In genomic region chr2L:21009310-21010119, dm6 we compare ENCODE assay signal across 5 fruit fly cellular contexts.
TF ChIP-seq lines count a peak whose summit lies in the region.

No protein-coding gene starts in this region.

- TF ChIP-seq CTCF in whole organism, embryonic (GFP tag; optimal IDR thresholded peaks at IDR 0.05; lab: Kevin White, UChicago): no peak

TF ChIP-seq in whole organism, 6 proteins besides CTCF, POLR2A, EP300 and RAD21:
- TF ChIP-seq psq (optimal IDR thresholded peaks at IDR 0.05; lab: Kevin White, UChicago) (no peak), Dll (optimal IDR thresholded peaks at IDR 0.05; lab: Kevin White, UChicago) (peak; percentile 62), usp (GFP tag; optimal IDR thresholded peaks at IDR 0.05; lab: Kevin White, UChicago) (no peak)

TF ChIP-seq in whole organism, embryonic, 481 proteins besides CTCF, POLR2A, EP300 and RAD21 (continues in another document):
- TF ChIP-seq abd-A (tag; optimal IDR thresholded peaks at IDR 0.05; lab: Kevin White, UChicago) (peak; percentile 63), Xrp1 (GFP tag; IDR thresholded peaks at IDR 0.05; lab: Robert Waterston, UW) (peak; percentile 96), tin (GFP tag; optimal IDR thresholded peaks at IDR 0.05; lab: Kevin White, UChicago) (peak; percentile 90), CG17186 (GFP tag; optimal IDR thresholded peaks at IDR 0.05; lab: Kevin White, UChicago) (peak; percentile 33), CG12155 (GFP tag; optimal IDR thresholded peaks at IDR 0.05; lab: Kevin White, UChicago) (peak; percentile 54), CG18476 (GFP tag; optimal IDR thresholded peaks at IDR 0.05; lab: Kevin White, UChicago) (peak; percentile 59), CG18599 (GFP tag; optimal IDR thresholded peaks at IDR 0.05; lab: Kevin White, UChicago) (peak; percentile 52), sisA (GFP tag; IDR thresholded peaks at IDR 0.05; lab: Robert Waterston, UW) (peak; percentile 84), onecut (GFP tag; IDR thresholded peaks at IDR 0.05; lab: Robert Waterston, UW) (peak; percentile 73), CG10431 (GFP tag; optimal IDR thresholded peaks at IDR 0.05; lab: Kevin White, UChicago) (no peak), CG3065 (GFP tag; optimal IDR thresholded peaks at IDR 0.05; lab: Kevin White, UChicago) (peak; percentile 62), CG5180 (GFP tag; optimal IDR thresholded peaks at IDR 0.05; lab: Kevin White, UChicago) (peak; percentile 39), CG10565 (GFP tag; optimal IDR thresholded peaks at IDR 0.05; lab: Kevin White, UChicago) (peak; percentile 41), Tbp (GFP tag; optimal IDR thresholded peaks at IDR 0.05; lab: Kevin White, UChicago) (no peak), gcm2 (GFP tag; optimal IDR thresholded peaks at IDR 0.05; lab: Kevin White, UChicago) (peak; percentile 11), salm (tag; optimal IDR thresholded peaks at IDR 0.05; lab: Kevin White, UChicago) (peak; percentile 56), CG2116 (GFP tag; optimal IDR thresholded peaks at IDR 0.05; lab: Kevin White, UChicago) (peak; percentile 24), usp (GFP tag; optimal IDR thresholded peaks at IDR 0.05; lab: Kevin White, UChicago) (no peak), mld (GFP tag; IDR thresholded peaks at IDR 0.05; lab: Robert Waterston, UW; ENCODE audit: partially characterized antibody) (no peak), Hmx (GFP tag; optimal IDR thresholded peaks at IDR 0.05; lab: Kevin White, UChicago) (peak; percentile 48), NC2β (GFP tag; optimal IDR thresholded peaks at IDR 0.05; lab: Kevin White, UChicago) (peak; percentile 71), CG3163 (GFP tag; optimal IDR thresholded peaks at IDR 0.05; lab: Kevin White, UChicago) (peak; percentile 7)

TF ChIP-seq in whole organism, prepupa, 60 proteins besides CTCF, POLR2A, EP300 and RAD21 (continues in another document):
- TF ChIP-seq OdsH (GFP tag; optimal IDR thresholded peaks at IDR 0.05; lab: Kevin White, UChicago) (peak; percentile 98), dsx (GFP tag; optimal IDR thresholded peaks at IDR 0.05; lab: Kevin White, UChicago; ENCODE audit: poor library complexity, severe bottlenecking) (peak; percentile 97), CG3919 (GFP tag; optimal IDR thresholded peaks at IDR 0.05; lab: Kevin White, UChicago) (peak; percentile 99), achi (GFP tag; optimal IDR thresholded peaks at IDR 0.05; lab: Kevin White, UChicago) (peak; percentile 98), fd59A (GFP tag; optimal IDR thresholded peaks at IDR 0.05; lab: Kevin White, UChicago) (peak; percentile 98), CG4318 (GFP tag; optimal IDR thresholded peaks at IDR 0.05; lab: Kevin White, UChicago) (peak; percentile 94), CG6808 (GFP tag; optimal IDR thresholded peaks at IDR 0.05; lab: Kevin White, UChicago) (peak; percentile 99), Sox14 (GFP tag; optimal IDR thresholded peaks at IDR 0.05; lab: Kevin White, UChicago) (peak; percentile 97), spab (GFP tag; optimal IDR thresholded peaks at IDR 0.05; lab: Kevin White, UChicago) (peak; percentile 99), salr (GFP tag; optimal IDR thresholded peaks at IDR 0.05; lab: Kevin White, UChicago) (peak; percentile 93 to 97), CG16779 (tag; optimal IDR thresholded peaks at IDR 0.05; lab: Kevin White, UChicago) (peak; percentile 95), CG11294 (GFP tag; IDR thresholded peaks at IDR 0.05; lab: Robert Waterston, UW) (peak; percentile 71), Blimp-1 (GFP tag; optimal IDR thresholded peaks at IDR 0.05; lab: Kevin White, UChicago) (peak; percentile 93), CG31627 (GFP tag; optimal IDR thresholded peaks at IDR 0.05; lab: Kevin White, UChicago) (peak; percentile 98), Eip93F (GFP tag; optimal IDR thresholded peaks at IDR 0.05; lab: Kevin White, UChicago) (peak; percentile 98), CG6163 (GFP tag; IDR thresholded peaks at IDR 0.05; lab: Robert Waterston, UW) (peak; percentile 98), fkh (GFP tag; optimal IDR thresholded peaks at IDR 0.05; lab: Kevin White, UChicago) (no peak), eg (GFP tag; IDR thresholded peaks at IDR 0.05; lab: Robert Waterston, UW) (peak; percentile 94), Ets96B (tag; optimal IDR thresholded peaks at IDR 0.05; lab: Kevin White, UChicago) (peak; percentile 99), CG7368 (GFP tag; optimal IDR thresholded peaks at IDR 0.05; lab: Kevin White, UChicago) (peak; percentile 98), ss (GFP tag; optimal IDR thresholded peaks at IDR 0.05; lab: Kevin White, UChicago) (peak; percentile 97 to 99), CG11902 (GFP tag; optimal IDR thresholded peaks at IDR 0.05; lab: Kevin White, UChicago) (peak; percentile 97)

TF ChIP-seq in whole organism, pupa, 21 proteins besides CTCF, POLR2A, EP300 and RAD21:
- peak; percentile 33; the same call in 1 of the 2 replicates for TF ChIP-seq CG10348 (GFP tag; IDR thresholded peaks at IDR 0.05; lab: Robert Waterston, UW)
- peak; percentile 96 for TF ChIP-seq gl (tag; optimal IDR thresholded peaks at IDR 0.05; lab: Kevin White, UChicago)
- TF ChIP-seq Pif1B (GFP tag; optimal IDR thresholded peaks at IDR 0.05; lab: Kevin White, UChicago): peak; percentile 98
- peak; percentile 76 for TF ChIP-seq EcR (GFP tag; optimal IDR thresholded peaks at IDR 0.05; lab: Kevin White, UChicago)
- peak; percentile 99 for TF ChIP-seq CG34367 (tag; optimal IDR thresholded peaks at IDR 0.05; lab: Kevin White, UChicago)
- peak; percentile 95 for TF ChIP-seq fd96Ca (GFP tag; IDR thresholded peaks at IDR 0.05; lab: Robert Waterston, UW)
- TF ChIP-seq CG4496 (GFP tag; IDR thresholded peaks at IDR 0.05; lab: Robert Waterston, UW): peak; percentile 96
- TF ChIP-seq CG32121 (GFP tag; IDR thresholded peaks at IDR 0.05; lab: Robert Waterston, UW): peak; percentile 89
- peak; percentile 98 for TF ChIP-seq CG8301 (tag; optimal IDR thresholded peaks at IDR 0.05; lab: Kevin White, UChicago)
- peak; percentile 96 for TF ChIP-seq D1 (tag; optimal IDR thresholded peaks at IDR 0.05; lab: Kevin White, UChicago)
- TF ChIP-seq CG15710 (tag; optimal IDR thresholded peaks at IDR 0.05; lab: Kevin White, UChicago): peak; percentile 99
- TF ChIP-seq CG14655 (GFP tag; optimal IDR thresholded peaks at IDR 0.05; lab: Kevin White, UChicago): peak; percentile 97
- peak; percentile 98 for TF ChIP-seq Pif1A (GFP tag; optimal IDR thresholded peaks at IDR 0.05; lab: Kevin White, UChicago)
- peak; percentile 93 for TF ChIP-seq CG12605 (GFP tag; IDR thresholded peaks at IDR 0.05; lab: Robert Waterston, UW)
- peak; percentile 98 for TF ChIP-seq CG9948 (tag; optimal IDR thresholded peaks at IDR 0.05; lab: Kevin White, UChicago)
- TF ChIP-seq CG17806 (tag; optimal IDR thresholded peaks at IDR 0.05; lab: Kevin White, UChicago): peak; percentile 99
- TF ChIP-seq Ets98B (GFP tag; IDR thresholded peaks at IDR 0.05; lab: Robert Waterston, UW): peak; percentile 93
- TF ChIP-seq CG13204 (GFP tag; optimal IDR thresholded peaks at IDR 0.05; lab: Kevin White, UChicago): peak; percentile 95
- TF ChIP-seq Snoo (tag; optimal IDR thresholded peaks at IDR 0.05; lab: Kevin White, UChicago): peak; percentile 98
- TF ChIP-seq rn (GFP tag; IDR thresholded peaks at IDR 0.05; lab: Robert Waterston, UW): peak; percentile 89
- TF ChIP-seq CG8159 (tag; optimal IDR thresholded peaks at IDR 0.05; lab: Kevin White, UChicago): peak; percentile 99

TF ChIP-seq in whole organism, wandering third instar larva, 38 proteins besides CTCF, POLR2A, EP300 and RAD21 (continues in another document):
- TF ChIP-seq rgr (GFP tag; optimal IDR thresholded peaks at IDR 0.05; lab: Kevin White, UChicago) (peak; percentile 98), br (GFP tag; optimal IDR thresholded peaks at IDR 0.05; lab: Kevin White, UChicago) (peak; percentile 98), Hnf4 (GFP tag; optimal IDR thresholded peaks at IDR 0.05; lab: Kevin White, UChicago) (peak; percentile 98), GATAd (GFP tag; optimal IDR thresholded peaks at IDR 0.05; lab: Kevin White, UChicago) (peak; percentile 91), dsf (GFP tag; optimal IDR thresholded peaks at IDR 0.05; lab: Kevin White, UChicago; ENCODE audit: borderline replicate concordance) (peak; percentile 91), Hr83 (GFP tag; optimal IDR thresholded peaks at IDR 0.05; lab: Kevin White, UChicago; ENCODE audit: poor library complexity, severe bottlenecking) (no peak), CrebA (GFP tag; optimal IDR thresholded peaks at IDR 0.05; lab: Kevin White, UChicago; ENCODE audit: borderline replicate concordance) (peak; percentile 96), dl (GFP tag; optimal IDR thresholded peaks at IDR 0.05; lab: Kevin White, UChicago; ENCODE audit: insufficient read depth in 1 of 2, partially characterized antibody in 2 of 2) (no peak), Abd-B (GFP tag; optimal IDR thresholded peaks at IDR 0.05; lab: Kevin White, UChicago) (no peak), woc (GFP tag; optimal IDR thresholded peaks at IDR 0.05; lab: Kevin White, UChicago) (peak; percentile 97), fru (GFP tag; optimal IDR thresholded peaks at IDR 0.05; lab: Kevin White, UChicago) (peak; percentile 99), Mio (GFP tag; optimal IDR thresholded peaks at IDR 0.05; lab: Kevin White, UChicago) (peak; percentile 55), dmrt93B (GFP tag; optimal IDR thresholded peaks at IDR 0.05; lab: Kevin White, UChicago) (peak; percentile 96), pan (optimal IDR thresholded peaks at IDR 0.05; lab: Kevin White, UChicago) (no peak), Hr78 (GFP tag; optimal IDR thresholded peaks at IDR 0.05; lab: Kevin White, UChicago) (no peak), HLH106 (tag; optimal IDR thresholded peaks at IDR 0.05; lab: Kevin White, UChicago) (peak; percentile 98), Rel (GFP tag; optimal IDR thresholded peaks at IDR 0.05; lab: Kevin White, UChicago) (peak; percentile 98), Rel (tag; optimal IDR thresholded peaks at IDR 0.05; lab: Kevin White, UChicago) (peak; percentile 83), Sp1 (GFP tag; optimal IDR thresholded peaks at IDR 0.05; lab: Kevin White, UChicago) (peak; percentile 98), Jra (GFP tag; optimal IDR thresholded peaks at IDR 0.05; lab: Kevin White, UChicago) (peak; percentile 98), psq (GFP tag; optimal IDR thresholded peaks at IDR 0.05; lab: Kevin White, UChicago) (peak; percentile 96), lola (GFP tag; optimal IDR thresholded peaks at IDR 0.05; lab: Kevin White, UChicago) (no peak), h (GFP tag; optimal IDR thresholded peaks at IDR 0.05; lab: Kevin White, UChicago) (peak; percentile 99), sage (GFP tag; optimal IDR thresholded peaks at IDR 0.05; lab: Kevin White, UChicago) (peak; percentile 95), Vsx2 (GFP tag; optimal IDR thresholded peaks at IDR 0.05; lab: Kevin White, UChicago; ENCODE audit: partially characterized antibody) (peak; percentile 27), foxo (GFP tag; optimal IDR thresholded peaks at IDR 0.05; lab: Kevin White, UChicago) (peak; percentile 84 to 99), ey (GFP tag; optimal IDR thresholded peaks at IDR 0.05; lab: Kevin White, UChicago) (peak; percentile 98), CG9705 (GFP tag; optimal IDR thresholded peaks at IDR 0.05; lab: Kevin White, UChicago) (peak; percentile 96), CG32264 (GFP tag; optimal IDR thresholded peaks at IDR 0.05; lab: Kevin White, UChicago) (peak; percentile 95)
